Worm (Caenorhabditis elegans) whole organism, L1 larva: ENCODE results near the gene clc-3.
A peak's percentile ranks its signal among the peaks of the same experiment; 100 is the strongest.

ENCODE experiments used
- C04F5.9 ChIP-seq: sonication (generic microtip); optimal IDR thresholded peaks from 2 replicates; lab custom pipeline; 2016; ENCODE audit warnings: missing genetic modification characterization, missing compliant biosample characterization
- C16A3.4 ChIP-seq: fragments of 150-350 bp; optimal IDR thresholded peaks from 2 replicates; lab custom pipeline; 2014; ENCODE audit warnings: missing biosample characterization, missing genetic modification characterization
- ama-1 ChIP-seq: fragments of 150-350 bp; optimal IDR thresholded peaks from 2 replicates; lab custom pipeline; 2014
- blmp-1 ChIP-seq: fragments of 150-350 bp; optimal IDR thresholded peaks from 2 replicates; lab custom pipeline; 2014; ENCODE audit warnings: missing biosample characterization, missing genetic modification characterization
- ceh-63 ChIP-seq: fragments of 200-800 bp; sonication (Bioruptor generic); optimal IDR thresholded peaks from 2 replicates; lab custom pipeline; 2018; ENCODE audit warnings: mild to moderate bottlenecking, missing genetic modification characterization, missing compliant biosample characterization
- ceh-8 ChIP-seq: fragments of 200-800 bp; sonication (Bioruptor generic); optimal IDR thresholded peaks from 2 replicates; lab custom pipeline; 2018; ENCODE audit warnings: mild to moderate bottlenecking, missing genetic modification characterization, moderate library complexity, missing compliant biosample characterization
- ceh-82 ChIP-seq, 3 experiments: fragments of 150-350 bp in 1 of 3; sonication (generic microtip) in 2 of 3; optimal IDR thresholded peaks; 2 replicates each; lab custom pipeline; 2014 to 2017; ENCODE audit warnings: missing biosample characterization in 3 of 3, missing genetic modification characterization in 3 of 3
- ceh-90 ChIP-seq: sonication (generic microtip); optimal IDR thresholded peaks from 2 replicates; lab custom pipeline; 2016; ENCODE audit warnings: missing genetic modification characterization, missing compliant biosample characterization
- dpl-1 ChIP-seq, 3 experiments: fragments of 150-350 bp in 2 of 3; sonication (generic microtip) in 1 of 3; optimal IDR thresholded peaks; 2 replicates each; lab custom pipeline; 2014 to 2017; ENCODE audit warnings: missing biosample characterization in 3 of 3, missing genetic modification characterization in 3 of 3, missing genetic modification reagents in 3 of 3
- efl-1 ChIP-seq, 4 experiments: fragments of 150-350 bp; optimal IDR thresholded peaks in 3 of 4; peaks in 1 of 4; 1 replicate in 1 of 4; 2 replicates in 3 of 4; lab custom pipeline; 2014; ENCODE audit warnings: missing biosample characterization in 2 of 4, missing genetic modification characterization in 2 of 4, missing genetic modification reagents in 2 of 4
- elt-2 ChIP-seq: sonication (generic microtip); optimal IDR thresholded peaks from 2 replicates; lab custom pipeline; 2016; ENCODE audit warnings: missing genetic modification characterization, mild to moderate bottlenecking, inconsistent platforms, missing compliant biosample characterization, missing genetic modification reagents
- elt-3 ChIP-seq, 6 experiments: fragments of 150-350 bp in 1 of 6; sonication (generic microtip); optimal IDR thresholded peaks; 2 replicates each; lab custom pipeline; 2017 to 2018; ENCODE audit warnings: missing biosample characterization in 6 of 6, missing genetic modification characterization in 6 of 6, inconsistent platforms in 1 of 6
- fkh-10 ChIP-seq: sonication (generic microtip); optimal IDR thresholded peaks from 2 replicates; lab custom pipeline; 2017; ENCODE audit warnings: missing biosample characterization, missing genetic modification reagents, missing genetic modification characterization
- fkh-4 ChIP-seq: sonication (generic microtip); optimal IDR thresholded peaks from 2 replicates; lab custom pipeline; 2016; ENCODE audit warnings: missing compliant biosample characterization, missing genetic modification characterization, borderline replicate concordance
- lin-13 ChIP-seq: fragments of 150-350 bp; optimal IDR thresholded peaks from 2 replicates; lab custom pipeline; 2014; ENCODE audit warnings: missing biosample characterization, missing genetic modification reagents, missing genetic modification characterization
- lin-14 ChIP-seq: fragments of 200-800 bp; sonication (Bioruptor generic); optimal IDR thresholded peaks from 2 replicates; lab custom pipeline; 2018; ENCODE audit warnings: mild to moderate bottlenecking, missing genetic modification characterization, moderate library complexity, missing compliant biosample characterization
- lin-35 ChIP-seq, 2 experiments: fragments of 150-350 bp; optimal IDR thresholded peaks; 2 replicates each; lab custom pipeline; 2014; ENCODE audit warnings: missing biosample characterization in 2 of 2, missing genetic modification characterization in 2 of 2, missing genetic modification reagents in 2 of 2
- lin-39 ChIP-seq: fragments of 150-350 bp; optimal IDR thresholded peaks from 2 replicates; lab custom pipeline; 2014; ENCODE audit warnings: missing biosample characterization, missing genetic modification reagents, missing genetic modification characterization
- lir-3 ChIP-seq: sonication (generic microtip); optimal IDR thresholded peaks from 2 replicates; lab custom pipeline; 2016; ENCODE audit warnings: mild to moderate bottlenecking, missing genetic modification characterization, moderate library complexity, missing compliant biosample characterization; ENCODE audit not compliant: poor library complexity
- lsy-2 ChIP-seq, 2 experiments: fragments of 150-350 bp; optimal IDR thresholded peaks; 2 replicates each; lab custom pipeline; 2014; ENCODE audit warnings: missing biosample characterization in 2 of 2, missing genetic modification characterization in 2 of 2
- mep-1 ChIP-seq: fragments of 150-350 bp; optimal IDR thresholded peaks from 2 replicates; lab custom pipeline; 2014; ENCODE audit warnings: missing biosample characterization, missing genetic modification characterization
- nhr-19 ChIP-seq: fragments of 200-800 bp; sonication (Bioruptor generic); conservative IDR thresholded peaks from 2 replicates; pipeline ENCODE4 v1.3.6; 2022; ENCODE audit warnings: missing genetic modification characterization, missing compliant biosample characterization
- nhr-20 ChIP-seq: sonication (generic microtip); optimal IDR thresholded peaks from 2 replicates; lab custom pipeline; 2016; ENCODE audit warnings: mild to moderate bottlenecking, missing genetic modification characterization, missing compliant biosample characterization
- nhr-237 ChIP-seq: fragments of 150-350 bp; optimal IDR thresholded peaks from 2 replicates; lab custom pipeline; 2014; ENCODE audit warnings: missing biosample characterization, missing genetic modification characterization
- nhr-47 ChIP-seq: sonication (generic microtip); optimal IDR thresholded peaks from 2 replicates; lab custom pipeline; 2016; ENCODE audit warnings: mild to moderate bottlenecking, missing genetic modification characterization, moderate library complexity, missing compliant biosample characterization
- nhr-71 ChIP-seq: sonication (generic microtip); optimal IDR thresholded peaks from 2 replicates; lab custom pipeline; 2016; ENCODE audit warnings: mild to moderate bottlenecking, missing genetic modification characterization, moderate library complexity, missing compliant biosample characterization
- nhr-90 ChIP-seq: sonication (generic microtip); optimal IDR thresholded peaks from 2 replicates; lab custom pipeline; 2016; ENCODE audit warnings: mild to moderate bottlenecking, missing genetic modification characterization, missing compliant biosample characterization; ENCODE audit not compliant: poor library complexity
- pag-3 ChIP-seq: sonication (generic microtip); optimal IDR thresholded peaks from 2 replicates; lab custom pipeline; 2017; ENCODE audit warnings: missing genetic modification characterization, mild to moderate bottlenecking, missing compliant biosample characterization, antibody characterized with exemption, borderline replicate concordance; ENCODE audit not compliant: insufficient read depth
- pax-3 ChIP-seq: fragments of 200-800 bp; sonication (Bioruptor generic); optimal IDR thresholded peaks from 2 replicates; lab custom pipeline; 2018; ENCODE audit warnings: mild to moderate bottlenecking, missing genetic modification characterization, moderate library complexity, missing compliant biosample characterization
- pqm-1 ChIP-seq: sonication (generic microtip); optimal IDR thresholded peaks from 3 replicates; lab custom pipeline; 2017; ENCODE audit warnings: missing biosample characterization, missing genetic modification characterization
- rnt-1 ChIP-seq: sonication (generic microtip); optimal IDR thresholded peaks from 2 replicates; lab custom pipeline; 2016; ENCODE audit warnings: mild to moderate bottlenecking, missing genetic modification characterization, moderate library complexity, missing compliant biosample characterization
- skn-1 ChIP-seq: fragments of 150-350 bp; optimal IDR thresholded peaks from 2 replicates; lab custom pipeline; 2014; ENCODE audit warnings: missing biosample characterization, missing genetic modification characterization
- snpc-4 ChIP-seq: fragments of 150-350 bp; optimal IDR thresholded peaks from 2 replicates; lab custom pipeline; 2014; ENCODE audit warnings: missing biosample characterization, missing genetic modification characterization
- snu-23 ChIP-seq: sonication (generic microtip); optimal IDR thresholded peaks from 2 replicates; lab custom pipeline; 2016; ENCODE audit warnings: missing genetic modification characterization, missing compliant biosample characterization
- sox-4 ChIP-seq: sonication (generic microtip); optimal IDR thresholded peaks from 2 replicates; lab custom pipeline; 2016; ENCODE audit warnings: missing genetic modification characterization, missing compliant biosample characterization
- sup-37 ChIP-seq: fragments of 200-800 bp; sonication (Bioruptor generic); optimal IDR thresholded peaks from 2 replicates; lab custom pipeline; 2018; ENCODE audit warnings: mild to moderate bottlenecking, missing genetic modification characterization, missing compliant biosample characterization
- unc-130 ChIP-seq: fragments of 150-350 bp; optimal IDR thresholded peaks from 2 replicates; lab custom pipeline; 2017; ENCODE audit warnings: missing biosample characterization, missing genetic modification characterization, inconsistent platforms
- zag-1 ChIP-seq: fragments of 150-350 bp; optimal IDR thresholded peaks from 2 replicates; lab custom pipeline; 2014; ENCODE audit warnings: missing biosample characterization, missing genetic modification characterization

Gene clc-3

DNA sequence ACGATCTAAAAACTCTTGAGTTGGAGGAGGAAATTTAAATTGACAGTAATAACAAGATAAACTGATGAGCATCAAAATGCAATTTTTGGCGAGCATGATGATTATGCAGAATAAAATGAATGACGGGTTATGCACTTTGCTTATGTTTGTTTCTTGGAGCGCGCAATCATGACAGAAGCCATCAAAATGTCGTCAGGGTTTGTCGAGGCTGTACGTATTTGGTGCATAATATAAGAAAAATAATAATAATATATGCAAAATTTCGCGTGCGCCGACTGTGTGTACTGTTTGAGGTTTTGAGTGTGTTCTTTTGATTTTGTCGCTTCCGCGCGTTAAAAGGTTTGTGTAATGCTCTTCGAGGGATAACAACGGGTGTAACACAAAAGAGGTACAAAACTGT lies 24.2 kb downstream of the clc-3 start, which contains the start of gene nspg-4:
nspg-4 (minus strand) TSS at position 101 of the 400 bp plus-strand sequence.
- TF ChIP-seq C04F5.9 (tag; lab: Kevin White, UChicago) (no peak), pax-3 (tag; lab: Kevin White, UChicago) (no peak), lir-3 (tag; lab: Kevin White, UChicago) (no peak), pqm-1 (tag; lab: Kevin White, UChicago) (no peak), sup-37 (no peak), lin-39 (no peak), fkh-4 (tag; lab: Kevin White, UChicago) (no peak), elt-2 (no peak), mep-1 (tag; lab: Kevin White, UChicago) (no peak), ama-1 (no peak), unc-130 (tag; lab: Kevin White, UChicago) (no peak), sox-4 (tag; lab: Kevin White, UChicago) (no peak), nhr-237 (tag; lab: Kevin White, UChicago) (no peak), C16A3.4 (no peak), dpl-1 (GFP tag; optimal IDR thresholded peaks at IDR 0.05; lab: Kevin White, UChicago) (no peak), pag-3 (no peak)

DNA sequence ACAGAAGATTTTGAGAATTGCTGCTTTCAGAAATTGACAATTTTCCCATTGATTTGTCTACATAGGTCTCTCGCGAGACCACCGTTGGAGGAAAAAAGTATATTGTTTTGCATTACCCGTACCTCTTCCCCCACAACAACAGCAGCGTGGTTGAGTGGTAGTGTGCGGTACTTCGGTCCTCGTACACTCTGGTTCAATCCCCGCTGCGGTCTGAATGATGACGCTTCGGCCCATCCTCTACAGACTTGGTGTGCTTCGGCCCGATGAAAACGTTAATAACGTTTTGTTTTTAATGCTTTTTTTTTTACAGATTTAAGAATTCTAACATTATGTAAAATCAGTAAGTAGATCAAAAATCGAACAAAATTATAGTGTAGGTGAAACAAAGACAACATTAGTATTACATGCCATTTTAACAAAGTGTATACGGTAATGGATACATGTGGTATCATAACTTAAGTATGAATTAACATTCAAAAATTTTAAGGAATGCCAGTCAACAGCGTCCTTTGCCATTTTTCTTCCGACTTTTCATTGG lies 26.6 kb downstream of the clc-3 start, which contains the start of gene ZK816.3:
ZK816.3 (plus strand) TSS at position 488 of the 538 bp plus-strand sequence.
- TF ChIP-seq ceh-63 (GFP tag; lab: Kevin White, UChicago), result no peak
- peak in 1 of 2 experiments; percentile 41 for TF ChIP-seq lin-35 (GFP tag; optimal IDR thresholded peaks at IDR 0.05; lab: Kevin White, UChicago)
- TF ChIP-seq unc-130 (tag; lab: Kevin White, UChicago), result peak; percentile 9
- TF ChIP-seq nhr-20, result peak; percentile 41
- TF ChIP-seq snu-23 (GFP tag; lab: Kevin White, UChicago), result peak; percentile 58
- peak; percentile 23 for TF ChIP-seq C16A3.4
- TF ChIP-seq rnt-1 (tag; lab: Kevin White, UChicago), result peak; percentile 64
- TF ChIP-seq elt-3 (tag; optimal IDR thresholded peaks at IDR 0.05; lab: Kevin White, UChicago), result peak in 1 of 6 experiments; percentile 2
- TF ChIP-seq sox-4 (tag; lab: Kevin White, UChicago), result no peak
- no peak for TF ChIP-seq zag-1
- TF ChIP-seq skn-1 (tag; lab: Kevin White, UChicago), result peak; percentile 46
- TF ChIP-seq nhr-90 (tag; lab: Kevin White, UChicago), result peak; percentile 63
- TF ChIP-seq mep-1 (tag; lab: Kevin White, UChicago), result peak; percentile 38
- peak; percentile 36 for TF ChIP-seq lin-14 (GFP tag; lab: Kevin White, UChicago)
- TF ChIP-seq nhr-237 (tag; lab: Kevin White, UChicago), result no peak
- TF ChIP-seq nhr-19, result peak; percentile 30; the same call in 1 of the 2 replicates
- no peak for TF ChIP-seq ceh-8 (GFP tag; lab: Kevin White, UChicago)
- peak; percentile 41 for TF ChIP-seq nhr-47 (tag; lab: Kevin White, UChicago)
- no peak for TF ChIP-seq snpc-4 (tag; lab: Kevin White, UChicago)
- TF ChIP-seq efl-1 (optimal IDR thresholded peaks at IDR 0.05; lab: Kevin White, UChicago), result no peak
- no peak for TF ChIP-seq efl-1 (GFP tag; optimal IDR thresholded peaks at IDR 0.05 in 1 of 2; lab: Kevin White, UChicago)
- TF ChIP-seq lsy-2 (tag; optimal IDR thresholded peaks at IDR 0.05; lab: Kevin White, UChicago), result peak in 1 of 2 experiments; percentile 27
- TF ChIP-seq lin-13 (GFP tag; lab: Kevin White, UChicago), result no peak
- peak; percentile 36 for TF ChIP-seq nhr-71
- TF ChIP-seq blmp-1, result no peak
- no peak for TF ChIP-seq ceh-90 (tag; lab: Kevin White, UChicago)
- no peak for TF ChIP-seq fkh-10 (GFP tag; lab: Kevin White, UChicago)
- TF ChIP-seq ceh-82 (tag; optimal IDR thresholded peaks at IDR 0.05; lab: Kevin White, UChicago), result no peak
